Fruit fly (Drosophila melanogaster): ENCODE measurements around the gene CG18789.

The CG18789 gene

dm6 chr2L:12010877-12011666 is 15.8 kb upstream of the CG18789 start (continued):
- TF ChIP-seq Bgb (GFP tag; IDR thresholded peaks at IDR 0.05; ENCODE audit: partially characterized antibody), result no peak
- TF ChIP-seq CG12744 (GFP tag; optimal IDR thresholded peaks at IDR 0.05), result peak; percentile 64
- peak; percentile 56 for TF ChIP-seq CG11398 (GFP tag; optimal IDR thresholded peaks at IDR 0.05)
- peak; percentile 58 for TF ChIP-seq CG17802 (tag; optimal IDR thresholded peaks at IDR 0.05)
- no peak for TF ChIP-seq Elba2 (GFP tag; optimal IDR thresholded peaks at IDR 0.05)
- no peak for TF ChIP-seq Sry-β (GFP tag; optimal IDR thresholded peaks at IDR 0.05)
- TF ChIP-seq bsh (GFP tag; optimal IDR thresholded peaks at IDR 0.05), result peak; percentile 55 to 90
- peak; percentile 68 for TF ChIP-seq Dad (GFP tag; optimal IDR thresholded peaks at IDR 0.05)
- TF ChIP-seq CG10267 (tag; optimal IDR thresholded peaks at IDR 0.05), result peak; percentile 85
- peak; percentile 96 for TF ChIP-seq CG3281 (GFP tag; optimal IDR thresholded peaks at IDR 0.05)
- peak; percentile 94 for TF ChIP-seq CG4328 (GFP tag; optimal IDR thresholded peaks at IDR 0.05)
- TF ChIP-seq CG10959 (GFP tag; IDR thresholded peaks at IDR 0.05), result no peak
- TF ChIP-seq CG32772 (GFP tag; IDR thresholded peaks at IDR 0.05), result no peak
- peak; percentile 84 for TF ChIP-seq vfl (GFP tag; optimal IDR thresholded peaks at IDR 0.05)
- TF ChIP-seq CG2129 (GFP tag; IDR thresholded peaks at IDR 0.05; ENCODE audit: partially characterized antibody), result no peak
- no peak for TF ChIP-seq Sin3A (optimal IDR thresholded peaks at IDR 0.05)
- TF ChIP-seq klu (GFP tag; IDR thresholded peaks at IDR 0.05), result no peak
- peak; percentile 95 for TF ChIP-seq CG7839 (tag; optimal IDR thresholded peaks at IDR 0.05)
- TF ChIP-seq ERR (GFP tag; optimal IDR thresholded peaks at IDR 0.05), result no peak
- TF ChIP-seq tna (GFP tag; IDR thresholded peaks at IDR 0.05; ENCODE audit: partially characterized antibody), result no peak
- TF ChIP-seq org-1 (GFP tag; optimal IDR thresholded peaks at IDR 0.05), result peak; percentile 92
- TF ChIP-seq wek (GFP tag; optimal IDR thresholded peaks at IDR 0.05), result peak; percentile 69
- TF ChIP-seq sens-2 (GFP tag; IDR thresholded peaks at IDR 0.05), result no peak
- TF ChIP-seq oc (tag; optimal IDR thresholded peaks at IDR 0.05), result no peak
- peak; percentile 88 for TF ChIP-seq Hr3 (GFP tag; optimal IDR thresholded peaks at IDR 0.05)
- peak; percentile 72 for TF ChIP-seq CG4820 (GFP tag; optimal IDR thresholded peaks at IDR 0.05)
- TF ChIP-seq H2.0 (GFP tag; IDR thresholded peaks at IDR 0.05), result no peak
- peak; percentile 51 for TF ChIP-seq CG4854 (GFP tag; optimal IDR thresholded peaks at IDR 0.05)
- TF ChIP-seq Lim3 (GFP tag; IDR thresholded peaks at IDR 0.05), result no peak
- peak; percentile 13 for TF ChIP-seq CG9797 (GFP tag; optimal IDR thresholded peaks at IDR 0.05)
- TF ChIP-seq CG13123 (GFP tag; optimal IDR thresholded peaks at IDR 0.05), result peak; percentile 85
- no peak for TF ChIP-seq CG10321 (GFP tag; IDR thresholded peaks at IDR 0.05)
- TF ChIP-seq danr (GFP tag; IDR thresholded peaks at IDR 0.05), result no peak
- no peak for TF ChIP-seq CG31224 (GFP tag; IDR thresholded peaks at IDR 0.05)
- peak; percentile 89 for TF ChIP-seq CG16815 (GFP tag; optimal IDR thresholded peaks at IDR 0.05)
- TF ChIP-seq dpn (GFP tag; optimal IDR thresholded peaks at IDR 0.05), result peak; percentile 82 to 91
- TF ChIP-seq tx (GFP tag; optimal IDR thresholded peaks at IDR 0.05), result peak; percentile 72
- no peak for TF ChIP-seq CG16779 (GFP tag; IDR thresholded peaks at IDR 0.05)
- TF ChIP-seq stwl (tag; optimal IDR thresholded peaks at IDR 0.05), result no peak
- peak; percentile 78 for TF ChIP-seq Nf-YC (tag; optimal IDR thresholded peaks at IDR 0.05)
- TF ChIP-seq fru (optimal IDR thresholded peaks at IDR 0.05), result no peak
- peak; percentile 86 for TF ChIP-seq CG15514 (GFP tag; optimal IDR thresholded peaks at IDR 0.05)
- no peak for TF ChIP-seq CG8765 (GFP tag; IDR thresholded peaks at IDR 0.05)
- TF ChIP-seq CG7987 (GFP tag; optimal IDR thresholded peaks at IDR 0.05), result peak; percentile 30
- TF ChIP-seq Doc3 (GFP tag; IDR thresholded peaks at IDR 0.05; ENCODE audit: partially characterized antibody), result no peak
- no peak for TF ChIP-seq pita (GFP tag; optimal IDR thresholded peaks at IDR 0.05)
- peak; percentile 91 for TF ChIP-seq CG12219 (GFP tag; optimal IDR thresholded peaks at IDR 0.05)
- TF ChIP-seq Trl (optimal IDR thresholded peaks at IDR 0.05), result no peak
- peak; percentile 38 for TF ChIP-seq Trl (GFP tag; optimal IDR thresholded peaks at IDR 0.05)
- TF ChIP-seq CG1603 (tag; optimal IDR thresholded peaks at IDR 0.05), result peak; percentile 92
